Worm (Caenorhabditis elegans) whole organism, L4/young adult: ENCODE measurements around the gene F25H8.2.
"Not testable (repeated sequence)": the region's sequence is repeated elsewhere in the genome, so short reads cannot be mapped to it uniquely, and the experiment has no call there.

Experiments
- W03F9.2 ChIP-seq: fragments of 150-350 bp; optimal IDR thresholded peaks from 2 replicates; lab custom pipeline; 2014; ENCODE audit warnings: missing biosample characterization, missing genetic modification characterization
- dao-5 ChIP-seq: sonication (generic microtip); optimal IDR thresholded peaks from 2 replicates; lab custom pipeline; 2016; ENCODE audit warnings: missing genotype, missing genetic modification characterization, moderate library complexity, missing compliant biosample characterization
- him-1 ChIP-seq: sonication (generic microtip); optimal IDR thresholded peaks from 2 replicates; lab custom pipeline; 2016; ENCODE audit warnings: missing genotype, missing genetic modification reagents, missing genetic modification characterization, missing compliant biosample characterization

The F25H8.2 gene

ce11 chrIV:9932055-9932454 lies at the start of gene F25H8.2, which contains the start of gene trmt-10A:
Gene F25H8.2, plus strand, starts transcription at chrIV:9932235.
Gene trmt-10A, minus strand, starts transcription at chrIV:9932213.
- no peak for TF ChIP-seq dao-5
- TF ChIP-seq him-1 (tag; lab: Kevin White, UChicago) = no peak
- TF ChIP-seq W03F9.2 (tag; lab: Kevin White, UChicago) = no peak

ce11 chrIV:9884257-9884656 lies 47.8 kb upstream of the F25H8.2 start, which contains the start of the genes prp-18 and mccc-1:
Gene prp-18, minus strand, starts transcription at chrIV:9884383.
Gene mccc-1, plus strand, starts transcription at chrIV:9884570.
- TF ChIP-seq him-1 (tag; lab: Kevin White, UChicago) (no peak), dao-5 (no peak), W03F9.2 (tag; lab: Kevin White, UChicago) (no peak)

ce11 chrIV:9889857-9890256 lies 42.2 kb upstream of the F25H8.2 start, which contains the start of gene ttbk-3:
Gene ttbk-3, minus strand, starts transcription at chrIV:9889957.
- TF ChIP-seq him-1 (tag; lab: Kevin White, UChicago) (no peak), dao-5 (no peak), W03F9.2 (tag; lab: Kevin White, UChicago) (no peak)

DNA sequence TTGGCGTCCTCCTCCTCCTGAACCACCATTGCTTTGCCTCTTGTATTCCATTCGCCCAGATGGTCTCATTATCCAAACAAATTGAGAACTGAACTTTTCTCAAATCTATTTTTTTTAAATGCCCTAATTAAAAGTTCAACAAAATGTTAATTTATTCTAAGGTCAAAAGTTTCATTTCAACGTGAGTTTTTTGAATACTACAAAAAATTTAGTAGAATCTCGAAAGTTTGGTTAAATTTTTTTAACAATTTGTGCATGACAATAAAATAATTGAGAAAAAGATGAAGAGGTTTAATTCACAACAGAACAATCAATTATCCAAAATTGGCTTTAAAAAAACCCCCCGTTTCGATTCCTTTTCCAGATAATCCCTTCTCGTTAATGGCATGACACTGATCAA lies 40.1 kb upstream of the F25H8.2 start, which contains the start of gene F32B6.4:
Gene F32B6.4, minus strand, starts transcription at position 101 of the 400 bp plus-strand sequence.
- TF ChIP-seq dao-5 (no peak), him-1 (tag; lab: Kevin White, UChicago) (no peak), W03F9.2 (tag; lab: Kevin White, UChicago) (no peak)

ce11 chrIV:9893649-9894048 lies 38.4 kb upstream of the F25H8.2 start, which contains the start of gene sss-1:
Gene sss-1, minus strand, starts transcription at chrIV:9893749.
- not testable (repeated sequence) for TF ChIP-seq W03F9.2 (tag; lab: Kevin White, UChicago); dao-5; him-1 (tag; lab: Kevin White, UChicago)

ce11 chrIV:9894331-9894730 lies 37.7 kb upstream of the F25H8.2 start, which contains the start of gene msp-77:
Gene msp-77, plus strand, starts transcription at chrIV:9894631.
- not testable (repeated sequence) for TF ChIP-seq W03F9.2 (tag; lab: Kevin White, UChicago); dao-5; him-1 (tag; lab: Kevin White, UChicago)

- TF ChIP-seq dao-5 (no peak), him-1 (tag; lab: Kevin White, UChicago) (no peak), W03F9.2 (tag; lab: Kevin White, UChicago) (no peak)
These were observed 36.9 kb upstream of the F25H8.2 start, which contains the start of gene ssp-32 for ce11 chrIV:9895088-9895487. Gene ssp-32, plus strand, starts transcription at chrIV:9895388.

DNA sequence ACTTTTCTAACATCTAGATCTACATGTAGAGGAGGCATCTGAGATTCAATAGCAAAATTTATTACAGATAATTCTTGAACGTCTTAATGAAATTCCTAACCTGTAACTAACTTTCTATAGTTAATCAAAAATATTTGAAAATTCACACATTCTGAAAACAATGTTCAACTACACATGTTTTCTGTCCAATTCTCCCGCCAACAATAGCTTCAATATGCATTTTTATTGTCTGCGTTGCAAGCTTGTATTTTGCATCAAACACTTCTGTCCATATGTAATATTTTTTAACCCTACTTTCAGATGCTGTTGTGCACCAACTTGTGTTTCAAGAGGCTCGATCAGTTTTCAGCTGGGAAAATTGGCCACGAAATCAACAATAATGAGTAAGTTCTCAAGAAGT lies 33.3 kb upstream of the F25H8.2 start, which contains the start of gene tbc-3:
Gene tbc-3, plus strand, starts transcription at position 301 of the 400 bp plus-strand sequence.
- TF ChIP-seq dao-5 (no peak), W03F9.2 (tag; lab: Kevin White, UChicago) (no peak), him-1 (tag; lab: Kevin White, UChicago) (no peak)

DNA sequence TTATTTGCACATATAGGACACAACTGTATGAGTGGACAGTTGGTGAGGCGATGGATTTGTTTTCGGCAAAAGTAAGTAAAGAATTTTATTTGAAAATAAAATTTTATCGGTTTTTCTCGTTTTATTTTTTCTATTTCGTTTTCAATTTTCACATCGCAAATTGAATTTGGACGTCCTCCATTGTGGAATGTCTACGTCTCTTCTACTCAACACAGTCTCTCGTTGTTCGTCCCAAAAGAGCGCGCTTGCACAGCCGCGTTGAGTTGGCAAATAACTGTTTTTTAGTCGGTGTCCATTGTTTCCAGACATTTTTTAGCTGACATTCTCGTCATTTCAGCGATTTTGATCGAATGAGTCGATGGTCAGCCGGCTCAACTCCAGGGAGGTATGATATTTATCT lies 32.8 kb upstream of the F25H8.2 start:
- TF ChIP-seq dao-5 (no peak), W03F9.2 (tag; lab: Kevin White, UChicago) (no peak), him-1 (tag; lab: Kevin White, UChicago) (no peak)

DNA sequence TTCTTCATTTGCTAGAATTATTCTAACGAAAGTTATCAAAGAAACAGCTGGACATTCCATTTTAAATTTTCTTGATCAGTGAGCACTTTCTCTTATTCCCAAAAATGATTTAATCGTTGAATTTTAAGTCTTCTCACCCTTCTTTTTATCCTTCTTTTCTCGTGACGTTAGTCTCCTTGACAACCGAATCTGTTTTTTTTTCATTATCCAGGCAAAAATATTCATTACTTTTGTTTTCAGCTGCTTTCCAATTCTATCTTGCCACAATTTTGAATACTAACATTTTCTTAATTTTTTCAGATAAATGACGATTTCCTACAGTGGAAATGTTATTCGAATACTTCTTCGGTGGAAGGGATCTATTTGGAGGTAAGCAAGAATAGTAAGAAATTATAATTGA lies 28.4 kb upstream of the F25H8.2 start, which contains the start of gene best-13:
Gene best-13, plus strand, starts transcription at position 301 of the 400 bp plus-strand sequence.
- TF ChIP-seq W03F9.2 (tag; lab: Kevin White, UChicago) (no peak), dao-5 (no peak), him-1 (tag; lab: Kevin White, UChicago) (no peak)

DNA sequence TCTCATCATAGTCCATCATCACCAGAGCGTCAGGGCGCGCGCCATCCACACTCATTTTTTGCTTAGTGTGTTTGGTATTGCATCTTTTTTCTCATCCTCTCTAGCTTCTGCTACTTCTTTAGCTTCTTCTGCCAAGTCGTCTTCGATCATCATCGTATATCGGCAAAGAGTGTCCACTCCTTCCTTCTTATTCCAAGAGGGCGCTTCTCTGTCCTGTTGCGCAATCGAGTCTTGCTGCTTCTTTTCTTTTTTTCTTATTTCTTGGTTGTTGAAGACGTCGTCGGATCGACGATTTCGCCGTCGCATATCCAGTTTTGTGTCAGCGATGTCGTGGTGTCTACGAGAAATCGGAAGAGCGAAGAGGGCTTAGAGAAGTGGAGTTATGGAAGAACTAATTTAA lies 19.0 kb upstream of the F25H8.2 start:
- TF ChIP-seq him-1 (tag; lab: Kevin White, UChicago) (no peak), W03F9.2 (tag; lab: Kevin White, UChicago) (no peak), dao-5 (no peak)

DNA sequence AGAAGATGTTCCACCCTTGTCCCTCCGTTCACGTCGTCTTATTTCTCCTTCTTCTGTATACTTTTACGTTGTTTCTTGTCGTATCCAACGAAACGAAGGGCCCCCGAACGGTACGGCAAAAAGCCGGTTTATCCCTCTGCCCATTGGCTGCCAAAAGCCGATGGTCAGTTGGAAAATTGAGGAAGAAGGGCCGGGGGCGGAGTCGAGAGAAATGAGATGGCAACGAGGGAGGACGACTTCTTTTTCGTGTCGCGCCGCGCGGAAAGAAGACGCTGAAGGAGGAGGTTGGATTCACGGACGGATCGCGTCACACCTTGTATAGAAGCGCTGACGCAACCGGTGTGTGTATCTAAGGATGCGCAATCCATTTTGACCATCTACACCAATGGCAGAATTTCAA lies 16.9 kb upstream of the F25H8.2 start:
- no peak for TF ChIP-seq dao-5
- TF ChIP-seq W03F9.2 (tag; lab: Kevin White, UChicago) = no peak
- TF ChIP-seq him-1 (tag; lab: Kevin White, UChicago) = no peak

DNA sequence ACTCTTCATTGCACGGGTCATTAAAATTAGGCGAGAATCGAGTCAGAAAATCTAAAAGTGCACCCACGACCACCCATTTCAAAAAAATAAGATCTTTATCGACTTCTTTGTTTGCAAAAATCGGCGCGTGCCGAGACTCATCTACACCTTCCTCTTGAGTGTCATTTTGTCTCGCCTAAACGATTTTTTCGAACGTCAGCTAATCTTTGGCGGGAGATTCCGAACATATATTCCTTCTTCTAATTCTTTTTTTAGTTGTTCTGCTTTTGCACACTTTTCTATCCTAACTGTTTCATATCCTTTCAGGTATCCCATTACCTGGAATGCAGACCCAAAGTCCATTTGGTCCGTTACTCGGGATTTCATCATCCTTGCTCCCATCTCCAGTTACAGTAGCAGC lies 15.8 kb upstream of the F25H8.2 start, which contains the start of gene bed-3:
Gene bed-3, plus strand, starts transcription at position 301 of the 400 bp plus-strand sequence.
- TF ChIP-seq him-1 (tag; lab: Kevin White, UChicago) (no peak), W03F9.2 (tag; lab: Kevin White, UChicago) (no peak), dao-5 (no peak)

DNA sequence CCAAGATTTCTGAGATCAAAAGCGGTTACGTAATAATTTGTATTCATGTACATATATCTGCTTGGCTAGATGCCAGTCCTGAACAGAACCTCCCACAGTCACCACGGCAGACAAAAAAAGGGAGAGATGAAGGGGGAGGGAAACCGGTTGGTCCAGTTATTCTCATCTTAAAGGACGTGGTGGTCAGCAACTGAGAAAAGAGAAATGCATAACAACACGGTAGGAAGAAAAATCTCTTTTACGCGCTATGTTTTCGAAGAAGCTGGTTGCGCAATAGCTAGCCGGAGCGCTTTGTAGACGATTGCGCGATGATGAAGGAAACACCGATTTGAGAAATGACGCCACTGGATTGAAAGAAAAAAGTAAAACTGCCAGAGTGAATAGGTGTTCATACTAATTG lies 14.0 kb upstream of the F25H8.2 start:
- TF ChIP-seq him-1 (tag; lab: Kevin White, UChicago) = no peak
- TF ChIP-seq dao-5 = no peak
- TF ChIP-seq W03F9.2 (tag; lab: Kevin White, UChicago) = no peak
